Fruit fly (Drosophila melanogaster): ENCODE data around the gene SPE.

SPE gene

dm6 chr3R:23657357-23658318, 28.4 kb upstream of the SPE start (continued):
- TF ChIP-seq HmgD (GFP tag; optimal IDR thresholded peaks at IDR 0.05) (peak; percentile 29), dm (GFP tag; optimal IDR thresholded peaks at IDR 0.05) (peak; percentile 45), nau (GFP tag; optimal IDR thresholded peaks at IDR 0.05) (peak; percentile 78), CG15269 (tag; optimal IDR thresholded peaks at IDR 0.05) (peak; percentile 48), Xbp1 (GFP tag; optimal IDR thresholded peaks at IDR 0.05) (no peak), kah (GFP tag; optimal IDR thresholded peaks at IDR 0.05) (peak; percentile 10), prd (optimal IDR thresholded peaks at IDR 0.05) (no peak), prd (GFP tag; IDR thresholded peaks at IDR 0.05) (peak; percentile 17; the same call in 2 of the 3 replicates), so (GFP tag; IDR thresholded peaks at IDR 0.05) (peak; percentile 86; the same call in 2 of the 3 replicates), caup (GFP tag; optimal IDR thresholded peaks at IDR 0.05; ENCODE audit: severe bottlenecking) (peak; percentile 49), trem (tag; optimal IDR thresholded peaks at IDR 0.05) (peak; percentile 11), Dp (GFP tag; optimal IDR thresholded peaks at IDR 0.05) (no peak), CG7786 (GFP tag; optimal IDR thresholded peaks at IDR 0.05) (peak; percentile 37), emc (GFP tag; optimal IDR thresholded peaks at IDR 0.05) (no peak), ssp (GFP tag; IDR thresholded peaks at IDR 0.05) (no peak), nom (GFP tag; optimal IDR thresholded peaks at IDR 0.05) (peak; percentile 0), abd-A (tag; optimal IDR thresholded peaks at IDR 0.05) (peak; percentile 9), ttk (GFP tag; IDR thresholded peaks at IDR 0.05) (no peak), D19A (tag; optimal IDR thresholded peaks at IDR 0.05) (peak; percentile 12), CG17328 (GFP tag; IDR thresholded peaks at IDR 0.05) (peak; percentile 23; the same call in 1 of the 2 replicates), nmo (GFP tag; optimal IDR thresholded peaks at IDR 0.05) (peak; percentile 2), Neu2 (GFP tag; optimal IDR thresholded peaks at IDR 0.05; ENCODE audit: borderline replicate concordance) (no peak), esg (GFP tag; conservative IDR thresholded peaks at IDR 0.05) (0 out of 2 replicates have a peak, but pooled peaks have one; percentile 24), CG5245 (GFP tag; optimal IDR thresholded peaks at IDR 0.05) (peak; percentile 20), CG7928 (GFP tag; optimal IDR thresholded peaks at IDR 0.05) (peak; percentile 38), CG15601 (tag; optimal IDR thresholded peaks at IDR 0.05) (peak; percentile 88), Sox100B (GFP tag; optimal IDR thresholded peaks at IDR 0.05) (peak; percentile 67), Dek (tag; optimal IDR thresholded peaks at IDR 0.05) (peak; percentile 24), CG34224 (GFP tag; IDR thresholded peaks at IDR 0.05; ENCODE audit: partially characterized antibody) (no peak), HLH54F (GFP tag; optimal IDR thresholded peaks at IDR 0.05) (no peak), lmd (GFP tag; IDR thresholded peaks at IDR 0.05) (no peak), CG4854 (GFP tag; optimal IDR thresholded peaks at IDR 0.05) (no peak), HLH3B (GFP tag; IDR thresholded peaks at IDR 0.05) (peak; percentile 27; the same call in 1 of the 2 replicates), CG1233 (GFP tag; optimal IDR thresholded peaks at IDR 0.05) (peak; percentile 88), grn (GFP tag; optimal IDR thresholded peaks at IDR 0.05) (peak; percentile 43), D19B (GFP tag; optimal IDR thresholded peaks at IDR 0.05) (peak; percentile 62), CG14050 (GFP tag; IDR thresholded peaks at IDR 0.05) (0 out of 3 replicates have a peak, but pooled peaks have one; percentile 35), BEAF-32 (GFP tag; optimal IDR thresholded peaks at IDR 0.05) (no peak), CG12942 (GFP tag; optimal IDR thresholded peaks at IDR 0.05) (peak; percentile 56), CG10267 (tag; optimal IDR thresholded peaks at IDR 0.05) (peak; percentile 20), CG3726 (GFP tag; IDR thresholded peaks at IDR 0.05) (no peak), disco-r (GFP tag; optimal IDR thresholded peaks at IDR 0.05) (peak; percentile 48), sna (GFP tag; IDR thresholded peaks at IDR 0.05; ENCODE audit: partially characterized antibody) (no peak), CG10543 (GFP tag; optimal IDR thresholded peaks at IDR 0.05) (peak; percentile 82), CG3847 (GFP tag; IDR thresholded peaks at IDR 0.05) (0 out of 2 replicates have a peak, but pooled peaks have one; percentile 4), TFAM (GFP tag; optimal IDR thresholded peaks at IDR 0.05) (peak; percentile 23), Mes4 (GFP tag; optimal IDR thresholded peaks at IDR 0.05) (peak; percentile 83), jumu (GFP tag; optimal IDR thresholded peaks at IDR 0.05) (peak; percentile 5)
